Worm (Caenorhabditis elegans) whole organism, early embryonic: ENCODE measurements around the gene F02C9.1.

Source experiments
- B0310.2 ChIP-seq: sonication (generic microtip); optimal IDR thresholded peaks from 2 replicates; lab custom pipeline; 2016; ENCODE audit warnings: mild to moderate bottlenecking, missing genetic modification characterization, missing compliant biosample characterization
- F13C5.2 ChIP-seq: sonication (generic microtip); optimal IDR thresholded peaks from 2 replicates; lab custom pipeline; 2017; ENCODE audit warnings: mild to moderate bottlenecking, missing genetic modification characterization, inconsistent platforms, missing compliant biosample characterization
- ama-1 ChIP-seq: fragments of 150-350 bp; optimal IDR thresholded peaks from 2 replicates; lab custom pipeline; 2014
- ceh-36 ChIP-seq: sonication (generic microtip); optimal IDR thresholded peaks from 2 replicates; lab custom pipeline; 2016; ENCODE audit warnings: missing genetic modification characterization, inconsistent platforms, missing compliant biosample characterization
- ets-7 ChIP-seq: sonication (generic microtip); optimal IDR thresholded peaks from 2 replicates; lab custom pipeline; 2016; ENCODE audit warnings: missing genotype, missing genetic modification characterization, missing compliant biosample characterization
- hmbx-1 ChIP-seq: sonication (generic microtip); optimal IDR thresholded peaks from 2 replicates; lab custom pipeline; 2016; ENCODE audit warnings: mild to moderate bottlenecking, missing genetic modification characterization, missing compliant biosample characterization
- hmg-4 ChIP-seq: fragments of 200-800 bp; sonication (Bioruptor generic); optimal IDR thresholded peaks from 2 replicates; lab custom pipeline; 2018; ENCODE audit warnings: mild to moderate bottlenecking, missing genetic modification characterization, missing compliant biosample characterization
- hnd-1 ChIP-seq: sonication (generic microtip); optimal IDR thresholded peaks from 2 replicates; lab custom pipeline; 2016; ENCODE audit warnings: missing genetic modification characterization, missing compliant biosample characterization
- scrt-1 ChIP-seq: fragments of 200-800 bp; sonication (Bioruptor generic); IDR thresholded peaks from 2 replicates; pipeline ENCODE4 v1.3.6; 2022; ENCODE audit warnings: missing genetic modification characterization, missing compliant biosample characterization
- sea-1 ChIP-seq: fragments of 200-800 bp; sonication (Bioruptor generic); conservative IDR thresholded peaks from 2 replicates; pipeline ENCODE4 v1.3.6; 2022; ENCODE audit warnings: missing genetic modification characterization, missing compliant biosample characterization
- tbx-11 ChIP-seq: fragments of 200-800 bp; sonication (Bioruptor generic); IDR thresholded peaks from 2 replicates; pipeline ENCODE4 v1.3.6; 2022; ENCODE audit warnings: missing genetic modification characterization, missing compliant biosample characterization
- tra-4 ChIP-seq: sonication (generic microtip); optimal IDR thresholded peaks from 2 replicates; lab custom pipeline; 2017; ENCODE audit warnings: missing genetic modification characterization, missing compliant biosample characterization

ce11 chrV:3088768-3089167 lies 49.7 kb upstream of the F02C9.1 start, which contains the start of gene acs-21:
- TF ChIP-seq ceh-36 (tag; lab: Kevin White, UChicago) (no peak), ets-7 (tag; lab: Kevin White, UChicago) (no peak), hmg-4 (GFP tag; lab: Kevin White, UChicago) (no peak), tra-4 (tag; lab: Kevin White, UChicago) (no peak), tbx-11 (GFP tag; lab: Robert Waterston, UW) (no peak), ama-1 (lab: Kevin White, UChicago) (no peak), hmbx-1 (tag; lab: Kevin White, UChicago) (no peak), B0310.2 (no peak), scrt-1 (GFP tag; lab: Robert Waterston, UW) (no peak), sea-1 (GFP tag; lab: Robert Waterston, UW) (no peak), F13C5.2 (tag; lab: Kevin White, UChicago) (no peak), hnd-1 (tag; lab: Kevin White, UChicago) (no peak)
